Worm (Caenorhabditis elegans) whole organism, midembryonic: ENCODE results near the gene Y111B2A.12.

Experiments
- T22C8.4 ChIP-seq: fragments of 200-800 bp; sonication (Bioruptor generic); IDR thresholded peaks from 2 replicates; pipeline ENCODE4 v1.3.6; 2022; ENCODE audit warnings: missing genetic modification characterization, missing compliant biosample characterization
- cog-1 ChIP-seq: sonication (generic microtip); optimal IDR thresholded peaks from 2 replicates; lab custom pipeline; 2016; ENCODE audit warnings: missing genetic modification characterization, missing compliant biosample characterization
- flt-1 ChIP-seq: fragments of 200-800 bp; sonication (Bioruptor generic); IDR thresholded peaks from 2 replicates; pipeline ENCODE4 v1.3.6; 2022; ENCODE audit warnings: missing genetic modification characterization, missing compliant biosample characterization
- klf-2 ChIP-seq: fragments of 200-800 bp; sonication (Bioruptor generic); conservative IDR thresholded peaks from 2 replicates; pipeline ENCODE4 v1.3.6; 2022; ENCODE audit warnings: missing genetic modification reagents, missing genetic modification characterization, missing compliant biosample characterization
- med-1 ChIP-seq: sonication (generic microtip); optimal IDR thresholded peaks from 2 replicates; lab custom pipeline; 2017; ENCODE audit warnings: missing genetic modification characterization, mild to moderate bottlenecking, missing compliant biosample characterization, antibody characterized with exemption, missing genetic modification reagents; ENCODE audit not compliant: insufficient read depth
- ref-1 ChIP-seq: fragments of 200-800 bp; sonication (Bioruptor generic); conservative IDR thresholded peaks from 2 replicates; pipeline ENCODE4 v1.3.6; 2022; ENCODE audit warnings: missing genetic modification reagents, missing genetic modification characterization, missing compliant biosample characterization
- tab-1 ChIP-seq: fragments of 200-800 bp; sonication (Bioruptor generic); IDR thresholded peaks from 2 replicates; pipeline ENCODE4 v1.3.6; 2022; ENCODE audit warnings: missing genetic modification characterization, missing compliant biosample characterization
- ztf-23 ChIP-seq: fragments of 200-800 bp; sonication (Bioruptor generic); IDR thresholded peaks from 2 replicates; pipeline ENCODE4 v1.3.6; 2022; ENCODE audit warnings: missing genetic modification reagents, missing genetic modification characterization, missing compliant biosample characterization
- ztf-29 ChIP-seq: fragments of 200-800 bp; sonication (Bioruptor generic); IDR thresholded peaks from 2 replicates; pipeline ENCODE4 v1.3.6; 2022; ENCODE audit warnings: missing genetic modification reagents, missing genetic modification characterization, missing compliant biosample characterization

The Y111B2A.12 gene

DNA sequence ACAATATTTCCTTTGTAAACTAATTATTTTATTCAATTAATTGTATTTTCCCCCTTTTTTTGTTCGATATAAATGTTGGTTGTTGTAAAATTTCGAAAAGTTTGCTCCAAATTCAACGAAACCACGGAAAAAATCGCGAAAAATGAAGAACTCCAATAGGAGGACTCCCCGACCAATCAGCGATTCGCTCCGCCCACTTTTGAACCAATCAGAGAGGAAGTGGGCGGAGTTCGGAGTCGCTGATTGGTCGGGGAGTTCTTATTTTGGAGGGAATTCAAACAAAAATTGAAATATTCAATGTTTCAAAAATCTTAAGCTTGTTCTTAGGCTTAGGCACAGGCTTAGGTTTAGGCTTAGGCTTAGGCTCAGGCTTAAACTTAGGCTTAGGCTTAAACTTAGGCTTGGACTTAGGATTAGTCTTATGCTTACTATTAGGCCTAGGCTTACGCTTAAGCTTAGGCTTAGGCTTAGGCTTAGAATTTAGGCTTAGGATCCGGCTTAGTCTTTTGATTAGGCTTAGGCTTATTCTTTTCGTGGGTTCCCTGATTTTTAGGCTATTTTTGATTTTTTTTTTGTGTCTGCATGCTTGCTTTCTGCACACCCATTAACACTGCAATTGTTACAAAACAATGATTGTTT, 31.4 kb downstream of the Y111B2A.12 start:
- TF ChIP-seq med-1 (no peak), tab-1 (GFP tag; lab: Robert Waterston, UW) (no peak), T22C8.4 (no peak), cog-1 (tag; lab: Kevin White, UChicago) (no peak), ref-1 (GFP tag; lab: Robert Waterston, UW) (no peak), ztf-23 (GFP tag; lab: Robert Waterston, UW) (no peak), ztf-29 (no peak), flt-1 (GFP tag; lab: Robert Waterston, UW) (no peak), klf-2 (GFP tag; lab: Robert Waterston, UW) (no peak)

DNA sequence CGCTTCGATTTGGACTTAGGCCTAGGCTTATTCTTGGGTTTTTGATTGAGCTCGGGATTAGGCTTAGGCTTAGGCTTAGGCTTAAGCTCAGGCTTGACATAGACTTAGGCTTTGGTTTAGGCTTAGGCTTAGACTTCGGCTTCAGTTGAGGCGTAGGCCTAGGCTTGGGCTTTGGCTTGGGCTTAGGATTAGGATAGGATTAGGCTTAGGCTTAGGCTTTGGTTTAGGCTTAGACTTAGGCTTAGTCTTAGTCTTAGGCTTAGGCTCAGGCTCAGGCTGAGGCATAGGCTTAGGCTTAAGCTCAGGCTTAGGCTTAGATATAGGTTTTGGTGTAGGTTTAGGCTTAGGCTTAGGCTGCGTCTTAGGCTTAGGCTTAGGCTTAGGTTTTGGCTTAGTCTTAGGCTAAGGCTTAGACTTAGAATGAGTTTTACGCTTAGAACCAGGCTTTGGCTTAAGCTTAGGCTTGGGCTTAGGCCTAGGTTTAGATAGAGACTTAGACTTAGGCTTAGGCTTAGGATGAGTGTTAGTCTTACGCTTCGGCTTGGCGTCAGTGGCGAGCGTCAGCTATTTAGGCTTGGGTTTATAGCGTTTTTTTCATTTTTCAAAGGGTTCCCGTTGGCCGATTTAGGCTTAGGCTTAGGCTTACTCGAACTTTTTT, 33.6 kb downstream of the Y111B2A.12 start:
- TF ChIP-seq flt-1 (GFP tag; lab: Robert Waterston, UW) (no peak), ztf-23 (GFP tag; lab: Robert Waterston, UW) (no peak), ref-1 (GFP tag; lab: Robert Waterston, UW) (no peak), tab-1 (GFP tag; lab: Robert Waterston, UW) (no peak)

DNA sequence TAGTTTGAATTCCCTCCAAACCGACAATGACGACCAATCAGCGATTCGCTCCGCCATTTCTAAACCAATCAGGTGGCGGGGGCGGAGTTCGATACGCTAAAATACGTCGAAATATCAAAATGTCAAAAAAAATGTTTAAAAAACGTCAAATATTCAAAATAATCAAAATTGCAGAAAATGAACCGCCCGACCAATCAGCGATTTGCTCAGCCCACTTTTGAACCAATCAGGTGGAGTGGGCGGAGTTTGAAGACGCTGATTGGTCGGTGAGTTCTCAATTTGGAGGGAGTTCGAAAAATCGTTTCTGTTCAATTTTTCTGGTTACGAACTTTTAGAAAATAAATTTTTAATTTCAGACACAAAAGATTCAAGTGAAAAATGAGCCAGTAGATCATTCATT, 35.6 kb downstream of the Y111B2A.12 start:
- TF ChIP-seq ztf-23 (GFP tag; lab: Robert Waterston, UW) (no peak), tab-1 (GFP tag; lab: Robert Waterston, UW) (no peak), flt-1 (GFP tag; lab: Robert Waterston, UW) (no peak), ztf-29 (no peak), T22C8.4 (no peak), klf-2 (GFP tag; lab: Robert Waterston, UW) (no peak), med-1 (no peak), cog-1 (tag; lab: Kevin White, UChicago) (no peak), ref-1 (GFP tag; lab: Robert Waterston, UW) (no peak)

DNA sequence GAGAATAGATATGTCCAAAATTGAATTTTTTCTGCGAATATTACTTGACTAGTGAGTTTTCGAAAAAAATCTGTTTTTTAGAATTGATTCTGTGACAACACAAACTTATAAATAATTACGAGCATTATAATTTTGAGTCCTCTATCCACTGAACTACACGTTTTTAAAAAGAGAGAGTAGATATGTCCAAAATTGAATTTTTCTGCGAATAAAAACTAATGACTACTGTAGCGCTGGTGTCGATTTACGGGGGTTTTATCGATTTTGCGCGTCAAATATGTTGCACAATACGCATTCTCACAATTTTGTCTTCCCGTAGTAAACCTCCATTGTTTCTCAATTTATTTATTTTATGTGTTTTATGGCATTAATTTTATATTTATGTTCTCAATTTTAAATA, 42.9 kb downstream of the Y111B2A.12 start:
- TF ChIP-seq ztf-23 (GFP tag; lab: Robert Waterston, UW) (no peak), med-1 (no peak), flt-1 (GFP tag; lab: Robert Waterston, UW) (no peak), cog-1 (tag; lab: Kevin White, UChicago) (no peak)

DNA sequence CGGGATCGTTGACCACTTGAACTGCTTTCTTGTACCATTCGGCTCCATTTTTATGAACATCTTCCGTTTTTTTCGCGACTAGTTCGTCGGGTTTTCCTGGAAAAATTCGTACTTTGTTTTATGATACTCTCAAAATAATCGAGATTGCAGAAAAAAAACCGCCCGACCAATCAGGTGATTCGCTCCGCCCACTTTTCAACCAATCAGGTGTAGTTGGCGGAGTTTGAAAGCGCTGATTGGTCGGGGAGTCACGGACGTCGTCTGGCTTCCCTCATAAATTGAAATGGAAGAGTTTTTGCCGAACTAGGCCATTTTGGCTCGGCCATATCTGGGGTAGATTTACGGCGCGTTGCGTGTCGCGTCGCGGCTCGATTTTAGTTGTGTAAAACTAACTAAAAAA, 43.5 kb downstream of the Y111B2A.12 start:
- no peak for TF ChIP-seq cog-1 (tag; lab: Kevin White, UChicago)
- TF ChIP-seq flt-1 (GFP tag; lab: Robert Waterston, UW): no peak
- no peak for TF ChIP-seq tab-1 (GFP tag; lab: Robert Waterston, UW)
- TF ChIP-seq med-1: no peak
- TF ChIP-seq T22C8.4: no peak
- no peak for TF ChIP-seq klf-2 (GFP tag; lab: Robert Waterston, UW)

DNA sequence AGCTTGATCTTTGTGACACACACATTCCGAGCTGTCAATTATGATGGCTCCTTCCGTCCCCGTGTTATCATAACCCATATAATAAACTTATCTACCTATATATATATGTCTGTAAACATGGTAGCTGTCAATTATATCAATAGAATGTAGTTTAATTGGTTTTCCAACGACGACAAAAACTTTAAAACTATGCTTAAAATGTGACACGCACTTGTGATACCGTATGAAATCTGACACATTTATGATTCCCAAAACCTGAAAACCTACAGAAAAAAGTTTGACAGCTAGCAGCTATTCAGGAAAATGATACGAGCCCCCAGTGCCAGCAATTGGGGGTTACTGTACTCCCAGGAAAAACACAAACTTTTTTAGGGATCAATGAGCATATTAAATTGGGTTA, 49.6 kb downstream of the Y111B2A.12 start:
- no peak for TF ChIP-seq med-1
- no peak for TF ChIP-seq tab-1 (GFP tag; lab: Robert Waterston, UW)
- no peak for TF ChIP-seq ref-1 (GFP tag; lab: Robert Waterston, UW)
- TF ChIP-seq cog-1 (tag; lab: Kevin White, UChicago): no peak
- no peak for TF ChIP-seq ztf-23 (GFP tag; lab: Robert Waterston, UW)
- no peak for TF ChIP-seq T22C8.4
- no peak for TF ChIP-seq klf-2 (GFP tag; lab: Robert Waterston, UW)
- no peak for TF ChIP-seq flt-1 (GFP tag; lab: Robert Waterston, UW)
- no peak for TF ChIP-seq ztf-29

DNA sequence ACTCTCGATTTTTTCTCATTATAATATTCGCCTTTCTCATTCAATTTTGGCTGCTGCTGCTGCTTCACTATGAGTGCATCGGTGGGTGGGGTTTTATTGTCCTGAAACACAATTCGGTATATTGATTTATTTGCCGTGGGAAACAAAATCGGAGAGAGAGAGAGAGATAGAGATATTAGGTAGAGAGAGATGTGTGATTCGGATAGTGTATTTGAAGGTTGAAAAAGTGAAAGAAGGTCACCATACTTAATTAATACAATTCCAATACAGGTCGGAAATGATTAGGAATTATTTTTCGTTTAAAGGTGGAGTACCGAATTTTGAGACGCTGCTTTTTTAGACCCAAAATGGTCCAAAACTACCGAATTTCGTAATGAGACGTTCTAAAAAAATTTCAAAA, 53.1 kb downstream of the Y111B2A.12 start, which contains the start of gene tpst-1:
TSS of gene tpst-1 (minus strand) at position 101 of the 400 bp plus-strand sequence.
- TF ChIP-seq cog-1 (tag; lab: Kevin White, UChicago) (no peak), med-1 (no peak), T22C8.4 (no peak), ref-1 (GFP tag; lab: Robert Waterston, UW) (no peak), klf-2 (GFP tag; lab: Robert Waterston, UW) (no peak), ztf-29 (no peak)

DNA sequence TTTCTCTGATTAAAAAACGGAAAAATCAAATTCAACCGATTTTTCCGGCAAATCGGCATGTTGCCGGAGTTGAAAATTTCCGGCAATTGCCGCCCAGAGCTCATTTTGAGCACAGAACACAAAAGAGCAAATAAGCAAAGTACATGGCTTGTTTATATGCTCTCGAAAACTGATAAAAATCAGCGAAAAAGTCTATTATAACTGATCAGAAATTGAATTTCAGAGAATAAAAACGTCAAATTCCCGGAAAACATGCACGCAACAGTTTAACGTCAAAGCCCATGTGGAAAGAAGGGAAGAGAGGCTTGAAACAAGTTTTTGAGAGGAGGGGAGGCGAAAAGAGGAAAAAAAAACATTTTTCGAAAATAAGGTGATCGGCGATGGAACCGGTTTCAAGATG, 59.7 kb downstream of the Y111B2A.12 start:
- TF ChIP-seq klf-2 (GFP tag; lab: Robert Waterston, UW) (no peak), tab-1 (GFP tag; lab: Robert Waterston, UW) (no peak), ztf-29 (no peak), ztf-23 (GFP tag; lab: Robert Waterston, UW) (no peak), med-1 (no peak), flt-1 (GFP tag; lab: Robert Waterston, UW) (no peak), cog-1 (tag; lab: Kevin White, UChicago) (no peak), T22C8.4 (no peak), ref-1 (GFP tag; lab: Robert Waterston, UW) (no peak)
